Worm (Caenorhabditis elegans) whole organism, late embryonic: ENCODE measurements around the gene C54E4.1.

ENCODE experiments used
- ceh-14 ChIP-seq: sonication (generic microtip); optimal IDR thresholded peaks from 2 replicates; lab custom pipeline; 2016; ENCODE audit warnings: missing genotype, missing genetic modification characterization, missing compliant biosample characterization
- ceh-48 ChIP-seq: sonication (generic microtip); optimal IDR thresholded peaks from 2 replicates; lab custom pipeline; 2016; ENCODE audit warnings: missing genetic modification characterization, inconsistent platforms, missing compliant biosample characterization
- fkh-6 ChIP-seq: sonication (generic microtip); optimal IDR thresholded peaks from 2 replicates; lab custom pipeline; 2016; ENCODE audit warnings: missing genetic modification characterization, missing compliant biosample characterization
- hlh-15 ChIP-seq: sonication (generic microtip); optimal IDR thresholded peaks from 2 replicates; lab custom pipeline; 2016; ENCODE audit warnings: missing genetic modification characterization, missing compliant biosample characterization
- hlh-30 ChIP-seq: sonication (generic microtip); optimal IDR thresholded peaks from 2 replicates; lab custom pipeline; 2017; ENCODE audit warnings: antibody characterized with exemption, missing genetic modification characterization, missing compliant biosample characterization; ENCODE audit not compliant: insufficient read depth
- nhr-11 ChIP-seq: fragments of 150-350 bp; optimal IDR thresholded peaks from 2 replicates; lab custom pipeline; 2014; ENCODE audit warnings: missing biosample characterization, missing genetic modification characterization

ce11 chrIV:2137478-2137877 lies 37.9 kb upstream of the C54E4.1 start:
- TF ChIP-seq hlh-30 (tag; lab: Kevin White, UChicago) (no peak), hlh-15 (tag; lab: Kevin White, UChicago) (no peak), ceh-48 (tag; lab: Kevin White, UChicago) (no peak), ceh-14 (no peak), fkh-6 (tag; lab: Kevin White, UChicago) (no peak), nhr-11 (no peak)
